Worm (Caenorhabditis elegans) whole organism, late embryonic: Measurements from ENCODE around the gene srd-66.

Source experiments
- K02D7.2 ChIP-seq: sonication (generic microtip); optimal IDR thresholded peaks from 2 replicates; lab custom pipeline; 2017; ENCODE audit warnings: mild to moderate bottlenecking, missing genetic modification characterization, missing compliant biosample characterization
- K09A11.1 ChIP-seq: sonication (generic microtip); optimal IDR thresholded peaks from 2 replicates; lab custom pipeline; 2017; ENCODE audit warnings: antibody characterized with exemption, mild to moderate bottlenecking, missing genetic modification characterization, missing compliant biosample characterization; ENCODE audit not compliant: insufficient read depth
- T23F11.4 ChIP-seq: fragments of 200-800 bp; sonication (Bioruptor generic); optimal IDR thresholded peaks from 2 replicates; lab custom pipeline; 2018; ENCODE audit warnings: mild to moderate bottlenecking, missing genetic modification characterization, missing compliant biosample characterization
- Y22D7AL.16 ChIP-seq: sonication (generic microtip); optimal IDR thresholded peaks from 2 replicates; lab custom pipeline; 2016; ENCODE audit warnings: missing genetic modification characterization, missing compliant biosample characterization
- ahr-1 ChIP-seq: sonication (generic microtip); optimal IDR thresholded peaks from 2 replicates; lab custom pipeline; 2016; ENCODE audit warnings: missing genetic modification characterization, missing compliant biosample characterization
- ama-1 ChIP-seq: fragments of 150-350 bp; optimal IDR thresholded peaks from 2 replicates; lab custom pipeline; 2014
- ceh-2 ChIP-seq: sonication (generic microtip); optimal IDR thresholded peaks from 2 replicates; lab custom pipeline; 2016; ENCODE audit warnings: missing genotype, missing genetic modification characterization, missing compliant biosample characterization
- ceh-22 ChIP-seq: sonication (generic microtip); optimal IDR thresholded peaks from 2 replicates; lab custom pipeline; 2017; ENCODE audit warnings: missing biosample characterization, missing genetic modification characterization
- ceh-48 ChIP-seq: sonication (generic microtip); optimal IDR thresholded peaks from 2 replicates; lab custom pipeline; 2016; ENCODE audit warnings: missing genetic modification characterization, inconsistent platforms, missing compliant biosample characterization
- ceh-6 ChIP-seq: fragments of 200-800 bp; sonication (Bioruptor generic); optimal IDR thresholded peaks from 2 replicates; lab custom pipeline; 2018; ENCODE audit warnings: mild to moderate bottlenecking, missing genetic modification characterization, missing compliant biosample characterization
- ceh-9 ChIP-seq: sonication (generic microtip); optimal IDR thresholded peaks from 2 replicates; lab custom pipeline; 2016; ENCODE audit warnings: mild to moderate bottlenecking, missing genetic modification characterization, inconsistent platforms, missing compliant biosample characterization
- dmd-4 ChIP-seq: sonication (generic microtip); optimal IDR thresholded peaks from 2 replicates; lab custom pipeline; 2016; ENCODE audit warnings: borderline replicate concordance, missing genetic modification characterization, missing compliant biosample characterization
- elt-2 ChIP-seq: sonication (generic microtip); optimal IDR thresholded peaks from 2 replicates; lab custom pipeline; 2016; ENCODE audit warnings: missing genetic modification reagents, missing genetic modification characterization, missing compliant biosample characterization
- elt-4 ChIP-seq: sonication (generic microtip); optimal IDR thresholded peaks from 2 replicates; lab custom pipeline; 2016; ENCODE audit warnings: missing genetic modification characterization, missing compliant biosample characterization
- ets-4 ChIP-seq: sonication (generic microtip); optimal IDR thresholded peaks from 2 replicates; lab custom pipeline; 2016; ENCODE audit warnings: missing genetic modification characterization, missing compliant biosample characterization
- eyg-1 ChIP-seq: sonication (generic microtip); optimal IDR thresholded peaks from 2 replicates; lab custom pipeline; 2016; ENCODE audit warnings: missing genotype, missing genetic modification characterization, missing compliant biosample characterization
- fkh-10 ChIP-seq: fragments of 150-350 bp; optimal IDR thresholded peaks from 2 replicates; lab custom pipeline; 2014; ENCODE audit warnings: missing biosample characterization, missing genetic modification reagents, missing genetic modification characterization
- hlh-15 ChIP-seq: sonication (generic microtip); optimal IDR thresholded peaks from 2 replicates; lab custom pipeline; 2016; ENCODE audit warnings: missing genetic modification characterization, missing compliant biosample characterization
- hlh-30 ChIP-seq: sonication (generic microtip); optimal IDR thresholded peaks from 2 replicates; lab custom pipeline; 2017; ENCODE audit warnings: antibody characterized with exemption, missing genetic modification characterization, missing compliant biosample characterization; ENCODE audit not compliant: insufficient read depth
- hlh-6 ChIP-seq: sonication (generic microtip); optimal IDR thresholded peaks from 2 replicates; lab custom pipeline; 2016; ENCODE audit warnings: missing genotype, missing genetic modification characterization, missing compliant biosample characterization
- hlh-8 ChIP-seq: sonication (generic microtip); optimal IDR thresholded peaks from 2 replicates; lab custom pipeline; 2016; ENCODE audit warnings: missing genotype, missing genetic modification characterization, missing compliant biosample characterization
- madf-2 ChIP-seq: sonication (generic microtip); optimal IDR thresholded peaks from 2 replicates; lab custom pipeline; 2017; ENCODE audit warnings: missing genetic modification characterization, missing compliant biosample characterization
- mec-3 ChIP-seq: sonication (generic microtip); optimal IDR thresholded peaks from 2 replicates; lab custom pipeline; 2016; ENCODE audit warnings: borderline replicate concordance, missing genetic modification characterization, missing compliant biosample characterization
- nfya-1 ChIP-seq: sonication (generic microtip); optimal IDR thresholded peaks from 2 replicates; lab custom pipeline; 2017; ENCODE audit warnings: missing genetic modification characterization, mild to moderate bottlenecking, missing compliant biosample characterization, antibody characterized with exemption, moderate library complexity
- nhr-11 ChIP-seq: fragments of 150-350 bp; optimal IDR thresholded peaks from 2 replicates; lab custom pipeline; 2014; ENCODE audit warnings: missing biosample characterization, missing genetic modification characterization
- odd-2 ChIP-seq: sonication (generic microtip); optimal IDR thresholded peaks from 2 replicates; lab custom pipeline; 2017; ENCODE audit warnings: antibody characterized with exemption, mild to moderate bottlenecking, missing genetic modification characterization, missing compliant biosample characterization
- pat-9 ChIP-seq: fragments of 200-800 bp; sonication (Bioruptor generic); optimal IDR thresholded peaks from 2 replicates; lab custom pipeline; 2018; ENCODE audit warnings: mild to moderate bottlenecking, missing genetic modification characterization, moderate library complexity, missing compliant biosample characterization
- pax-1 ChIP-seq: fragments of 150-350 bp; optimal IDR thresholded peaks from 2 replicates; lab custom pipeline; 2014; ENCODE audit warnings: missing biosample characterization, missing genetic modification characterization
- pha-2 ChIP-seq: sonication (generic microtip); optimal IDR thresholded peaks from 2 replicates; lab custom pipeline; 2017; ENCODE audit warnings: mild to moderate bottlenecking, missing genetic modification characterization, missing compliant biosample characterization
- pha-4 ChIP-seq: fragments of 150-350 bp; optimal IDR thresholded peaks from 2 replicates; lab custom pipeline; 2018; ENCODE audit warnings: missing biosample characterization, missing genetic modification reagents, missing genetic modification characterization
- pqm-1 ChIP-seq: sonication (generic microtip); optimal IDR thresholded peaks from 2 replicates; lab custom pipeline; 2016; ENCODE audit warnings: missing genetic modification characterization, missing compliant biosample characterization
- rnt-1 ChIP-seq: sonication (generic microtip); optimal IDR thresholded peaks from 2 replicates; lab custom pipeline; 2016; ENCODE audit warnings: missing genetic modification characterization, missing compliant biosample characterization
- sdc-2 ChIP-seq: sonication (generic microtip); optimal IDR thresholded peaks from 2 replicates; lab custom pipeline; 2016; ENCODE audit warnings: missing genotype, missing genetic modification characterization, missing compliant biosample characterization
- sox-2 ChIP-seq: fragments of 200-800 bp; sonication (Bioruptor generic); IDR thresholded peaks from 2 replicates; pipeline ENCODE4 v1.3.6; 2022; ENCODE audit warnings: missing genetic modification reagents, missing genetic modification characterization, missing compliant biosample characterization
- sox-4 ChIP-seq: sonication (generic microtip); optimal IDR thresholded peaks from 2 replicates; lab custom pipeline; 2017; ENCODE audit warnings: mild to moderate bottlenecking, missing genetic modification characterization, inconsistent platforms, missing compliant biosample characterization
- syd-9 ChIP-seq: sonication (generic microtip); optimal IDR thresholded peaks from 2 replicates; lab custom pipeline; 2016; ENCODE audit warnings: mild to moderate bottlenecking, missing genetic modification characterization, moderate library complexity, missing compliant biosample characterization
- tbx-2 ChIP-seq: sonication (generic microtip); optimal IDR thresholded peaks from 2 replicates; lab custom pipeline; 2016; ENCODE audit warnings: missing genetic modification characterization, missing compliant biosample characterization
- tbx-7 ChIP-seq: sonication (generic microtip); optimal IDR thresholded peaks from 2 replicates; lab custom pipeline; 2016; ENCODE audit warnings: missing genotype, missing genetic modification characterization, missing compliant biosample characterization
- ttx-3 ChIP-seq: sonication (generic microtip); optimal IDR thresholded peaks from 2 replicates; lab custom pipeline; 2016; ENCODE audit warnings: missing genetic modification reagents, missing genetic modification characterization, missing compliant biosample characterization
- unc-3 ChIP-seq, 2 experiments: fragments of 200-800 bp in 1 of 2; sonication (Bioruptor generic) in 1 of 2; sonication (generic microtip) in 1 of 2; conservative IDR thresholded peaks in 1 of 2; optimal IDR thresholded peaks in 1 of 2; 2 replicates each; pipeline versions ENCODE4 v1.3.6 to Lab custom; 2016 to 2022; ENCODE audit warnings: missing compliant biosample characterization in 2 of 2, missing genetic modification characterization in 2 of 2, missing genetic modification reagents in 1 of 2
- unc-86 ChIP-seq: sonication (generic microtip); optimal IDR thresholded peaks from 2 replicates; lab custom pipeline; 2016; ENCODE audit warnings: missing genetic modification characterization, missing compliant biosample characterization
- zip-5 ChIP-seq: sonication (generic microtip); optimal IDR thresholded peaks from 2 replicates; lab custom pipeline; 2016; ENCODE audit warnings: missing genetic modification characterization, missing compliant biosample characterization

srd-66 gene

DNA sequence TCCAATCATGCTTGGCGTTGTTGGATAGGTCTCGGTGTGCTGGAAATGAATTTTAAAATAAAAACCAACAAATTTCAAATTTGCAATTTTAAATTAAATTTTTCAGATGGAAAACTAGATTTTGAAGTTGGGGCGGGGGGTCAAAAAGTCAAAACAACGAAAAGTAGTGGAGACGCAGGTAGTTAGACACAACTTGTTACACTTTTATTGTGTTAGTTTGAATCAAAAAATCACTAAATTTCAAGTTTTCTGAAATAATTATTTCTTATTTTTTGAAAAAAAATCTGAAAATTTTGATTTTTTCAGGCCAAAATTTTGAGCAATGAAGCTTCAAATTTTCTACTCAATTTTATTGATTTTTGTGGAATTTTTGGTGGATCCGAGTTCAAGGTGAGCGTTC is 5.2 kb upstream of the srd-66 start, which contains the start of gene Y39A3B.8:
Gene Y39A3B.8 (plus strand): TSS at position 301 of the 400 bp plus-strand sequence.
- TF ChIP-seq elt-4 (tag; lab: Kevin White, UChicago) (no peak), ceh-22 (no peak), syd-9 (no peak), nfya-1 (tag; lab: Kevin White, UChicago) (no peak), tbx-2 (tag; lab: Kevin White, UChicago) (no peak), fkh-10 (no peak), pha-4 (tag; lab: Kevin White, UChicago) (no peak), mec-3 (no peak), tbx-7 (tag; lab: Kevin White, UChicago) (no peak), madf-2 (no peak)

DNA sequence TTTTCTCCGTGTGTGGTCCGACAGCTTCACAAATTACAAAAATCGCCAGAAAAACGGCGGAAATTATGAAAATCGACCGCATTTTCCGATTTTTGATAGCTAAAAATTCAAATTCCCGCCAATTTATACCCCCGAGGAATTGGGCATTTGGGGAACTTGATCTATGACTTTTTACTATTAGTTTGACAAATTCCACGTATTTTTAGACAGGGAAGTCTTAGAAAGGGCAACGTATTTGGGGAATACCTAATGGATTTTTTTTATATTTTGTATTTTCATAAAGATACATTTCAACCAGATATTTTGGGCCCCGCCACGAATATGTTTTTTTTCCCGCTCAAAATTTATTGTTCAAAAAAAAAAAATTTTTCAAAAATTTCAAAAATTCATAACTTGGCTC is 2.4 kb upstream of the srd-66 start, which contains the start of gene Y39A3B.7:
Gene Y39A3B.7 (minus strand): TSS at position 101 of the 400 bp plus-strand sequence.
- TF ChIP-seq ama-1 (lab: Kevin White, UChicago) (no peak), pha-2 (tag; lab: Kevin White, UChicago) (no peak), madf-2 (no peak), dmd-4 (no peak), syd-9 (no peak), eyg-1 (tag; lab: Kevin White, UChicago) (no peak), ets-4 (tag; lab: Kevin White, UChicago) (no peak), K02D7.2 (no peak), rnt-1 (no peak), pax-1 (no peak), fkh-10 (no peak), nhr-11 (tag; lab: Kevin White, UChicago) (no peak), ceh-6 (GFP tag; lab: Kevin White, UChicago) (no peak), Y22D7AL.16 (tag; lab: Kevin White, UChicago) (no peak), K09A11.1 (no peak), sox-2 (GFP tag; lab: Robert Waterston, UW) (no peak), hlh-15 (tag; lab: Kevin White, UChicago) (no peak), ttx-3 (no peak), sox-4 (tag; lab: Kevin White, UChicago) (no peak)
- TF ChIP-seq, all 69 proteins: peak for 0

DNA sequence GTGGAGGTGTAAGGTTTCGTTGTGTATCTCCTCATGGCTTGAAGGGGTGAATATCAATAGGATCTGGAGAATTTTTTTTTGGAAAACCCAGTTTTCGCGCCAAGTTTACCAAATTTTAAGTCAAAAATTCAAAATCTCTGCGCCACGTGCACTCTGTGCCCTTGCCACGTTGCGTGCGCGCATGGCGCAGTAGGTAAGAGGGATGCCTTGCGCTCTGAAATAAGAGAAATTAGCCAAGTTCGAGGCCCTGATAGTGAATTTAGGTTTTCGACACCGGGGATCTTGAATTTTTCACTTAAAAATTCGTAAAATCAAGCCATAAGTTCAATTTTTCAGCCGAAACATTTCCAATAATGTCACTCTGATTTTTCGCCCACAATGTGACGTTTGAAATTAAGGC is 980 bp downstream of the srd-66 start:
- TF ChIP-seq ahr-1 (tag; lab: Kevin White, UChicago) (no peak), ets-4 (tag; lab: Kevin White, UChicago) (no peak), ceh-9 (no peak), T23F11.4 (GFP tag; lab: Kevin White, UChicago) (no peak), unc-3 (GFP tag; conservative IDR thresholded peaks at IDR 0.05; lab: Robert Waterston, UW) (no peak), unc-3 (tag; optimal IDR thresholded peaks at IDR 0.05; lab: Kevin White, UChicago) (no peak), zip-5 (tag; lab: Kevin White, UChicago) (no peak), Y22D7AL.16 (tag; lab: Kevin White, UChicago) (no peak), ama-1 (lab: Kevin White, UChicago) (no peak), pqm-1 (tag; lab: Kevin White, UChicago) (no peak), ceh-6 (GFP tag; lab: Kevin White, UChicago) (no peak), ceh-22 (no peak), pha-4 (tag; lab: Kevin White, UChicago) (no peak), elt-2 (tag; lab: Kevin White, UChicago) (no peak), hlh-30 (tag; lab: Kevin White, UChicago) (no peak)

DNA sequence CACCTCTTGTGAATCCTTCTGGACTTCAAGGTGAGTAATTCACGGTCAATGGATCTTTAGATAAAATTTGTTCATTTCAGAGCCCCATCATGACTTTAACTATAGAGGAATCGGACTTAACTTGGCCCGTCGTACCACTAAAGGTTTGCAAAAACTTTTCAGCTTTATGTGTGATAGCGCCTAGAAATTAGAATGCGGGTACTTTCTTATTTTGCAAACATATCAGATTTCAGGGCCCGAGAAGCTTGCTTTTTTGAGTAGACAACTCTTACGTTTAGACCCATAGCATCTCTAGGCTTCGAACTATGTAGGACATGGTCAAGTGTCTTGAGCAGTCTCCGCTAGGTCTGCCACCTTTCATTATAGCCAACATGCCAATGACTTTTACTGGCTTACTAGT is 5.0 kb downstream of the srd-66 start:
- TF ChIP-seq madf-2 (no peak), elt-2 (tag; lab: Kevin White, UChicago) (no peak), hlh-8 (tag; lab: Kevin White, UChicago) (no peak), tbx-7 (tag; lab: Kevin White, UChicago) (no peak), pha-2 (tag; lab: Kevin White, UChicago) (no peak), ceh-2 (tag; lab: Kevin White, UChicago) (no peak), unc-86 (no peak), hlh-6 (no peak), ceh-48 (no peak), pat-9 (no peak), odd-2 (tag; lab: Kevin White, UChicago) (no peak), sdc-2 (no peak), ceh-9 (no peak), ceh-6 (GFP tag; lab: Kevin White, UChicago) (no peak)
